Fruit fly (Drosophila melanogaster) whole organism, adult: ENCODE measurements around the gene Cyp312a1.
A peak's percentile ranks its signal among the peaks of the same experiment; 100 is the strongest.

Experiments used
- CG11617 ChIP-seq: fragments of 200-800 bp; sonication (Bioruptor generic); optimal IDR thresholded peaks from 2 replicates; lab custom pipeline; 2017; ENCODE audit warnings: mild to moderate bottlenecking, missing biosample characterization, missing genetic modification reagents, missing genetic modification characterization
- CG12768 ChIP-seq: fragments of 200-800 bp; sonication (Bioruptor generic); optimal IDR thresholded peaks from 2 replicates; lab custom pipeline; 2017; ENCODE audit warnings: missing biosample characterization, missing genetic modification characterization, mild to moderate bottlenecking, moderate library complexity, missing genetic modification reagents
- CG14711 ChIP-seq: fragments of 200-800 bp; sonication (Bioruptor generic); optimal IDR thresholded peaks from 2 replicates; lab custom pipeline; 2018; ENCODE audit warnings: missing biosample characterization, mild to moderate bottlenecking, missing genetic modification characterization, moderate library complexity
- CG1620 ChIP-seq: fragments of 200-800 bp; sonication (Bioruptor generic); optimal IDR thresholded peaks from 2 replicates; lab custom pipeline; 2016; ENCODE audit warnings: missing biosample characterization, missing genetic modification characterization
- CG33017 ChIP-seq: fragments of 200-800 bp; sonication (Bioruptor generic); optimal IDR thresholded peaks from 2 replicates; lab custom pipeline; 2018; ENCODE audit warnings: missing biosample characterization, mild to moderate bottlenecking, missing genetic modification characterization, moderate library complexity
- CG5204 ChIP-seq: fragments of 200-800 bp; sonication (Bioruptor generic); optimal IDR thresholded peaks from 2 replicates; lab custom pipeline; 2016; ENCODE audit warnings: missing biosample characterization, missing genetic modification characterization
- CG7045 ChIP-seq: fragments of 200-800 bp; sonication (Bioruptor generic); optimal IDR thresholded peaks from 2 replicates; lab custom pipeline; 2017; ENCODE audit warnings: missing biosample characterization, mild to moderate bottlenecking, missing genetic modification characterization
- CG7101 ChIP-seq: fragments of 200-800 bp; sonication (Bioruptor generic); optimal IDR thresholded peaks from 2 replicates; lab custom pipeline; 2018; ENCODE audit warnings: missing biosample characterization, mild to moderate bottlenecking, missing genetic modification characterization, moderate library complexity
- Clk ChIP-seq: fragments of 200-800 bp; sonication (Bioruptor generic); optimal IDR thresholded peaks from 2 replicates; lab custom pipeline; 2017; ENCODE audit warnings: missing biosample characterization, missing genetic modification characterization
- Crg-1 ChIP-seq: fragments of 200-800 bp; sonication (Bioruptor generic); optimal IDR thresholded peaks from 2 replicates; lab custom pipeline; 2016; ENCODE audit warnings: missing biosample characterization, missing genetic modification characterization
- Hr96 ChIP-seq: fragments of 200-800 bp; sonication (Bioruptor generic); optimal IDR thresholded peaks from 2 replicates; lab custom pipeline; 2016; ENCODE audit warnings: missing biosample characterization, missing genetic modification characterization
- Mnt ChIP-seq: fragments of 200-800 bp; sonication (Bioruptor generic); optimal IDR thresholded peaks from 2 replicates; lab custom pipeline; 2016; ENCODE audit warnings: missing biosample characterization, mild to moderate bottlenecking, missing genetic modification characterization
- bab1 ChIP-seq: fragments of 200-800 bp; sonication (Bioruptor generic); optimal IDR thresholded peaks from 3 replicates; lab custom pipeline; 2019; ENCODE audit warnings: missing biosample characterization, mild to moderate bottlenecking, missing genetic modification characterization, moderate library complexity
- cic ChIP-seq: fragments of 200-800 bp; sonication (Bioruptor generic); optimal IDR thresholded peaks from 2 replicates; lab custom pipeline; 2017; ENCODE audit warnings: missing biosample characterization, mild to moderate bottlenecking, missing genetic modification characterization, moderate library complexity
- cnc ChIP-seq, 2 experiments: fragments of >200 bp; optimal IDR thresholded peaks; 2 replicates each; lab custom pipeline; 2017
- kay ChIP-seq: fragments of 200-800 bp; sonication (Bioruptor generic); peaks from one replicate; lab custom pipeline; 2016; ENCODE audit warnings: missing biosample characterization, missing genetic modification characterization, borderline replicate concordance
- ovo ChIP-seq: fragments of 200-800 bp; sonication (Bioruptor generic); optimal IDR thresholded peaks from 2 replicates; lab custom pipeline; 2016; ENCODE audit warnings: missing biosample characterization, missing genetic modification characterization
- pad ChIP-seq: fragments of 200-800 bp; sonication (Bioruptor generic); optimal IDR thresholded peaks from 3 replicates; lab custom pipeline; 2017; ENCODE audit warnings: missing biosample characterization, missing genetic modification characterization, mild to moderate bottlenecking, moderate library complexity, missing genetic modification reagents
- tj ChIP-seq: fragments of 200-800 bp; sonication (Bioruptor generic); optimal IDR thresholded peaks from 3 replicates; lab custom pipeline; 2017; ENCODE audit warnings: missing biosample characterization, mild to moderate bottlenecking, missing genetic modification characterization, moderate library complexity
- toe ChIP-seq: fragments of 200-800 bp; sonication (Bioruptor generic); optimal IDR thresholded peaks from 2 replicates; lab custom pipeline; 2016; ENCODE audit warnings: missing biosample characterization, missing genetic modification characterization

The Cyp312a1 gene

DNA sequence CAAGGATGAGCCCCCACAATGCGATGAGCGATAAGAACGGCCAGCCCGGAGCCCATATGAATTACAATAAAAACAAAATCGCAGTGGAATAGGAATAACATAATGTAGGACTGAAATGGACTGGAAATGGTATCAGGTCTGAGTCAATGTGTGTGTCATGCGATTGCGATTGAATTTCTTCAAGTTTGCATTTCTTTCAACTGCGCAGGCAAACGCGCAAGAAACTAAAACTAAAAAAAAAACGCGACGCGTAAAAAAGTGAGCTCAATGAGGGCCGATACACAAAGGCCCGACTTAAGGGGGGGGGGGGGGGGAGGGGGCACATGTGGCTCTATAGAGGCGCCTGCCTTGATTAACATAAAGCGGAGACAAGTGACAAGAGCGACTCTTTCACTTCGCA is 38.6 kb upstream of the Cyp312a1 start:
- no peak for TF ChIP-seq CG5204 (GFP tag; lab: Kevin White, UChicago)
- TF ChIP-seq tj, result peak; percentile 88
- no peak for TF ChIP-seq CG33017 (tag; lab: Kevin White, UChicago)
- no peak for TF ChIP-seq CG11617 (GFP tag; lab: Kevin White, UChicago)
- peak; percentile 62 for TF ChIP-seq kay
- TF ChIP-seq Clk (GFP tag; lab: Kevin White, UChicago), result no peak
- TF ChIP-seq cic (GFP tag; lab: Kevin White, UChicago), result no peak
- TF ChIP-seq CG7045, result no peak

DNA sequence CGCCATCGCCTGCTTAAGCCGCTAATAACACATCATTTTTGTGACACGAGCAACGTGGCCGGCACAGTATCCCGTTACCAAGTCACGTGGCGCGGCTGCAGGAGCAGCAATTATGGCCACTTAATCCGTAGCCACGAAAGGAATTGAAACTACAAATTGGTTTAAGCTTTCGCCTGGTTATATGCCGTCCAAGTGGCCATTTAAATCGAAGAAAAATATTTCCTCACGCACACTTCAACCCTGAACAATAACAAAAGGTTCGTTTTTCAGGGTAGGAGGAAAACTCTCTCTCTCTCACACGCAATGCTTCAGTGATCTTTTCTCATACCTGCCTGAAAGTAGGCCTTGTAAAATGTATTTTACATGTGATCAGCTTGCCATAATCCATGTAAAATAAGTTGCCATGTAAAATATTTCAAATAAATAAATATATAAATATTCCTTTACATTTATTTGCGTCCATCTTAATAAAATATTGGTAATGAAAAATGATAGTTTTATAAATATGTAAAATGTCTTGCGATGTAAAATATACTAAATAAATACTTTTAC is 34.6 kb upstream of the Cyp312a1 start:
- peak; percentile 9 for TF ChIP-seq CG14711 (tag; lab: Kevin White, UChicago)
- TF ChIP-seq CG5204 (GFP tag; lab: Kevin White, UChicago), result no peak
- no peak for TF ChIP-seq CG33017 (tag; lab: Kevin White, UChicago)
- TF ChIP-seq CG7045, result no peak
- no peak for TF ChIP-seq cnc (optimal IDR thresholded peaks at IDR 0.05; lab: Kevin White, UChicago)
- no peak for TF ChIP-seq Clk (GFP tag; lab: Kevin White, UChicago)
- no peak for TF ChIP-seq CG1620 (GFP tag; lab: Kevin White, UChicago)

- TF ChIP-seq Mnt (GFP tag; lab: Kevin White, UChicago), result no peak
- TF ChIP-seq CG33017 (tag; lab: Kevin White, UChicago), result no peak
- no peak for TF ChIP-seq CG7101
- TF ChIP-seq cic (GFP tag; lab: Kevin White, UChicago), result no peak
These were observed 32.3 kb upstream of the Cyp312a1 start for dm6 chr3L:18164804-18165203.

DNA sequence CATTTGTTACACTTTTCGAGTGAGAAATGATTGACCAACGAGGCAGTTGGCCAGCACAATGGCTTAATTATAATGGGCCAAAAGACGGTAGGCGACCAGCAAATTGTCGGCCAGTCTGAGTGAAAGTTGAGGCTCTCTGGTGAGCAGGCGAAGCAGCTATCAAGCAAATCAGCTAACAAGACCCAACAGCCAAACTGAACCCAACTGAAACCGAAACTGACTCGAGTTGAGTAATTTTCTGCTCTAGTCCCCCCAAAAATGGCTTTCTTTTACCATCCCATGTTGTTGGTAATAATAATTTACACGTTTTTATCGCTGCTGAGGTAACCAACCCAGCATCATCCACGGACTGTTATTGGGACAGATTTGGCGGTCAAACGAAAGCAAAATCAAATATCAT is 30.6 kb upstream of the Cyp312a1 start:
- TF ChIP-seq toe (GFP tag; lab: Kevin White, UChicago) (no peak), Mnt (GFP tag; lab: Kevin White, UChicago) (no peak), CG11617 (GFP tag; lab: Kevin White, UChicago) (no peak), pad (no peak), CG14711 (tag; lab: Kevin White, UChicago) (no peak), Hr96 (no peak), CG12768 (GFP tag; lab: Kevin White, UChicago) (no peak), bab1 (GFP tag; lab: Kevin White, UChicago) (no peak), cnc (optimal IDR thresholded peaks at IDR 0.05; lab: Kevin White, UChicago) (no peak), CG33017 (tag; lab: Kevin White, UChicago) (no peak), ovo (no peak)

DNA sequence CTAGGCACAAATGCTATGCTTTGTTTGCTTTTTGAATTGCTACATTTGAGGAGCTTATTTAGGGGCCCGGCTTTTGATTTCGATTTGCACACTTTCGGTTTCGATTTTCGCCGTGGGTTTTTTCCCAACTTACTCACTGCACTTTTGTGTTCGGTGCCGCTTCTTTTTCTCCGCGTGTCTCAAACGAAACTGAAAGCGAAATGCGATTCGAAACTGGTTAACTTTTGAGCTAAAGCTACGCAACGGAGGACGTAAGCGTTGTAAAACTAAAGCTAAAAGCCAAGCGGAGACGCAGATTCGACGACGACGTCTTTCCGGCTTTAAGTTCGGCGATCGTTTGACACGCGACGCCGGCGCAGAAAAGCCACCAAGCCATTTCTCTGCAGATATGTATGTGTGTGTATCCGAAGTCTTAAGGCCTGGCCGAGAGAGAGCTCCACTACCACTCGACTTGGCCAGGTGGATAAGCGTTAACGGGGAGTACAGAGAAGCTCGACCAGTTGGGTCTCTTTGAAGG is 29.7 kb upstream of the Cyp312a1 start, which contains the start of gene CG13699:
CG13699 (minus strand) TSS at position 349 of the 517 bp plus-strand sequence.
- TF ChIP-seq Crg-1 (GFP tag; lab: Kevin White, UChicago), result no peak
- no peak for TF ChIP-seq Mnt (GFP tag; lab: Kevin White, UChicago)
- TF ChIP-seq cnc (optimal IDR thresholded peaks at IDR 0.05; lab: Kevin White, UChicago), result no peak
- no peak for TF ChIP-seq CG7045

- TF ChIP-seq pad, result no peak
- TF ChIP-seq cnc (optimal IDR thresholded peaks at IDR 0.05; lab: Kevin White, UChicago), result no peak
- no peak for TF ChIP-seq CG14711 (tag; lab: Kevin White, UChicago)
- no peak for TF ChIP-seq CG11617 (GFP tag; lab: Kevin White, UChicago)
- TF ChIP-seq kay, result no peak
- no peak for TF ChIP-seq CG33017 (tag; lab: Kevin White, UChicago)
These were observed 28.7 kb upstream of the Cyp312a1 start for dm6 chr3L:18161175-18161574.

DNA sequence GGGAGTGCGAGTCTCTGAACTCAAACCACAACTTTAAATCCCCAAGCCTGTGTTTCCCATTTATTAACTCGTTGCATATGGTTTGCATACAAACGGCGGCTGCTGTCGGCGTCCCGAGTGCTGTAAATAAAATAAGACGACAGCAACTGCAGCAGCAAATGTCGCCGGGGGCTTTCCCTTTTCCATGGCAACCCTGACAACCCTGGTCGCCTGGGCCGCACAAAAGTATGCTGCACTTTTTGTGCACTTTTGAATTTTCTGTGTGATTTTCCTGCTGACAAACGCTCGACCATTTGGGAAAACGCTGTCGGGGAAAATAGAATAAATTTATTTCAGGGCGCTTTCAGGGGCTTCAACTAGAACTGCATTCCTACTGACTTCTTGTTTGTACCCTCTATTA is 21.7 kb upstream of the Cyp312a1 start:
- TF ChIP-seq CG14711 (tag; lab: Kevin White, UChicago) (peak; percentile 32), ovo (no peak)

DNA sequence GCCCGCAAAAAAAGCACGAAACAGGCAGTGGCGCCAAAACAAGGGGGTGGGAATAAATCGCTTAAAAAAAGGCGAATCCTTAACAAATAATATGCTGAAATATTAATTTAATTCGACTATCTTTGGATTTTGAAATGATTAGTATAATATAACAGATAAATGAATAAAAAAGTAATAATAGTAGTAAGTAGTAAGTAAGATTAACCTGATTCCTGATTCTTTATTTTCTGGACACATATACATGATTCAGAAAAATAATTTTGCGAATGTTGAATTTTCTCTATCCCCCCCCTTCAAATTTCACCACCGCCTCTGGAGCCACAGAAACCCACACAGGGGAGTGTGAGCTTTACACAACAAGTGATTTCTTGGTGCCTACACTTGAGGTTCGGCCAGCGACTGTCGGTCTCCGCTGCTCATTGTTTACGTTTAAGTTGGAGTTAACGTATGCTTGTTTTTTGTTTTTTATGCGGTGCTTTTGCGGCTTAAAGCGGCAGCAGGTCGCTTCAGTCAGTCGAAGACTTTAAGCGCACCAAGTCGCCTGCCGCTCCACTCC is 16.0 kb upstream of the Cyp312a1 start, which contains the start of gene CG7330:
CG7330 (plus strand) TSS at position 506 of the 556 bp plus-strand sequence.
- TF ChIP-seq CG5204 (GFP tag; lab: Kevin White, UChicago) (no peak), cnc (optimal IDR thresholded peaks at IDR 0.05; lab: Kevin White, UChicago) (no peak), tj (peak; percentile 56), CG7101 (peak; percentile 35), ovo (no peak), Crg-1 (GFP tag; lab: Kevin White, UChicago) (peak; percentile 49), pad (peak; percentile 72), kay (no peak), bab1 (GFP tag; lab: Kevin White, UChicago) (peak; percentile 94), CG33017 (tag; lab: Kevin White, UChicago) (no peak), Clk (GFP tag; lab: Kevin White, UChicago) (no peak), CG12768 (GFP tag; lab: Kevin White, UChicago) (no peak), CG11617 (GFP tag; lab: Kevin White, UChicago) (peak; percentile 53), toe (GFP tag; lab: Kevin White, UChicago) (peak; percentile 7), CG1620 (GFP tag; lab: Kevin White, UChicago) (peak; percentile 30), CG14711 (tag; lab: Kevin White, UChicago) (peak; percentile 56)
